Fruit fly (Drosophila melanogaster): Measurements from ENCODE around the gene f.

- TF ChIP-seq fd96Ca (GFP tag; IDR thresholded peaks at IDR 0.05) = peak; percentile 86
- TF ChIP-seq EcR (GFP tag; optimal IDR thresholded peaks at IDR 0.05) = peak; percentile 57
- peak; percentile 86 for TF ChIP-seq CG4496 (GFP tag; IDR thresholded peaks at IDR 0.05)
- peak; percentile 76 for TF ChIP-seq CG14655 (GFP tag; optimal IDR thresholded peaks at IDR 0.05)
- TF ChIP-seq rn (GFP tag; IDR thresholded peaks at IDR 0.05) = peak; percentile 75
- peak; percentile 83 for TF ChIP-seq CG32121 (GFP tag; IDR thresholded peaks at IDR 0.05)
- peak; percentile 81 for TF ChIP-seq CG8301 (tag; optimal IDR thresholded peaks at IDR 0.05)
- peak; percentile 81 for TF ChIP-seq CG8159 (tag; optimal IDR thresholded peaks at IDR 0.05)
- TF ChIP-seq CG15710 (tag; optimal IDR thresholded peaks at IDR 0.05) = peak; percentile 85
These were observed 66.4 kb downstream of the f start for dm6 chrX:17298900-17299836.

Data from whole organism, pupa.